Fruit fly (Drosophila melanogaster) Kc167 (cell line): ENCODE results near the gene wfs1.

Source experiments
- Myc ChIP-seq: fragments of >200 bp; optimal IDR thresholded peaks from 2 replicates; lab custom pipeline; 2017; ENCODE audit warnings: missing external identifiers
- Sin3A ChIP-seq: fragments of >200 bp; optimal IDR thresholded peaks from 2 replicates; lab custom pipeline; 2018; ENCODE audit warnings: missing external identifiers
- h ChIP-seq: fragments of >200 bp; optimal IDR thresholded peaks from 3 replicates; lab custom pipeline; 2018; ENCODE audit warnings: missing external identifiers
- psq ChIP-seq: fragments of >200 bp; optimal IDR thresholded peaks from 2 replicates; lab custom pipeline; 2017; ENCODE audit warnings: missing external identifiers
- ttk ChIP-seq: sonication (Bioruptor generic); optimal IDR thresholded peaks from 2 replicates; lab custom pipeline; 2017; ENCODE audit warnings: missing external identifiers

dm6 chr3R:22669121-22669520, 21.1 kb downstream of the wfs1 start:
- no peak for TF ChIP-seq psq (lab: Kevin White, UChicago)
- no peak for TF ChIP-seq Myc
- TF ChIP-seq Sin3A, result no peak
- no peak for TF ChIP-seq ttk (lab: Kevin White, UChicago)
- TF ChIP-seq h (lab: Kevin White, UChicago), result no peak
